Fruit fly (Drosophila melanogaster) whole organism, embryonic: Measurements from ENCODE around the gene CG12194.

Source experiments
- Aef1 ChIP-seq: fragments of 200-800 bp; sonication (Bioruptor generic); IDR thresholded peaks from 3 replicates; pipeline ENCODE4 v1.3.6; 2022; ENCODE audit warnings: missing biosample characterization, missing genetic modification characterization
- Atf6 ChIP-seq: fragments of 200-800 bp; sonication (Bioruptor generic); IDR thresholded peaks from 2 replicates; pipeline ENCODE4 v1.3.6; 2022; ENCODE audit warnings: missing biosample characterization, missing genetic modification characterization
- B-H1 ChIP-seq: fragments of 200-800 bp; sonication (Bioruptor generic); IDR thresholded peaks from 3 replicates; pipeline ENCODE4 v1.3.6; 2022; ENCODE audit warnings: missing biosample characterization, missing genetic modification characterization
- B-H2 ChIP-seq: fragments of 200-800 bp; sonication (Bioruptor generic); optimal IDR thresholded peaks from 2 replicates; lab custom pipeline; 2018; ENCODE audit warnings: missing biosample characterization, mild to moderate bottlenecking, missing genetic modification characterization
- CG10654 ChIP-seq: fragments of 200-800 bp; sonication (Bioruptor generic); optimal IDR thresholded peaks from 2 replicates; lab custom pipeline; 2016; ENCODE audit warnings: missing biosample characterization, missing genetic modification characterization
- CG10959 ChIP-seq: fragments of 200-800 bp; sonication (Bioruptor generic); IDR thresholded peaks from 2 replicates; pipeline ENCODE4 v1.3.6; 2022; ENCODE audit warnings: missing biosample characterization, missing genetic modification characterization
- CG11093 ChIP-seq: fragments of 200-800 bp; sonication (Bioruptor generic); IDR thresholded peaks from 3 replicates; pipeline ENCODE4 v1.3.6; 2022; ENCODE audit warnings: missing biosample characterization, missing genetic modification characterization
- CG11504 ChIP-seq: fragments of 200-800 bp; sonication (Bioruptor generic); optimal IDR thresholded peaks from 3 replicates; lab custom pipeline; 2019; ENCODE audit warnings: missing biosample characterization, mild to moderate bottlenecking, missing genetic modification characterization, moderate library complexity
- CG1233 ChIP-seq: fragments of 200-800 bp; sonication (Bioruptor generic); optimal IDR thresholded peaks from 4 replicates; lab custom pipeline; 2018; ENCODE audit warnings: missing biosample characterization, mild to moderate bottlenecking, missing genetic modification characterization
- CG13775 ChIP-seq: fragments of 200-800 bp; sonication (Bioruptor generic); optimal IDR thresholded peaks from 3 replicates; lab custom pipeline; 2017; ENCODE audit warnings: missing biosample characterization, mild to moderate bottlenecking, missing genetic modification characterization
- CG18599 ChIP-seq: fragments of 200-800 bp; sonication (Bioruptor generic); optimal IDR thresholded peaks from 3 replicates; lab custom pipeline; 2017; ENCODE audit warnings: missing biosample characterization, missing genetic modification characterization, mild to moderate bottlenecking, moderate library complexity, missing genetic modification reagents
- CG2120 ChIP-seq: fragments of 200-800 bp; sonication (Bioruptor generic); optimal IDR thresholded peaks from 3 replicates; lab custom pipeline; 2016; ENCODE audit warnings: missing biosample characterization, missing genetic modification characterization
- CG32532 ChIP-seq: fragments of 200-800 bp; sonication (Bioruptor generic); IDR thresholded peaks from 2 replicates; pipeline ENCODE4 v1.3.6; 2022; ENCODE audit warnings: missing biosample characterization, missing genetic modification characterization
- CG4404 ChIP-seq: fragments of 200-800 bp; sonication (Bioruptor generic); IDR thresholded peaks from 2 replicates; pipeline ENCODE4 v1.3.6; 2022; ENCODE audit warnings: missing biosample characterization, missing genetic modification characterization
- CG4424 ChIP-seq: fragments of 200-800 bp; sonication (Bioruptor generic); optimal IDR thresholded peaks from 3 replicates; lab custom pipeline; 2016; ENCODE audit warnings: missing biosample characterization, missing genetic modification characterization
- CG6175 ChIP-seq: fragments of 200-800 bp; sonication (Bioruptor generic); IDR thresholded peaks from 3 replicates; pipeline ENCODE4 v1.3.6; 2022; ENCODE audit warnings: missing biosample characterization, missing genetic modification characterization
- CG7372 ChIP-seq: fragments of 200-800 bp; sonication (Bioruptor generic); IDR thresholded peaks from 2 replicates; pipeline ENCODE4 v1.3.6; 2022; ENCODE audit warnings: missing biosample characterization, missing genetic modification characterization
- CG9727 ChIP-seq: fragments of 200-800 bp; sonication (Bioruptor generic); optimal IDR thresholded peaks from 3 replicates; lab custom pipeline; 2017; ENCODE audit warnings: missing biosample characterization, mild to moderate bottlenecking, missing genetic modification characterization
- Dip3 ChIP-seq: fragments of 200-800 bp; sonication (Bioruptor generic); optimal IDR thresholded peaks from 3 replicates; lab custom pipeline; 2016; ENCODE audit warnings: missing biosample characterization, missing genetic modification characterization
- E2f1 ChIP-seq: fragments of 200-800 bp; sonication (Bioruptor generic); IDR thresholded peaks from 2 replicates; pipeline ENCODE4 v1.3.6; 2022; ENCODE audit warnings: missing biosample characterization, missing genetic modification characterization
- Fer3 ChIP-seq: fragments of 200-800 bp; sonication (Bioruptor generic); optimal IDR thresholded peaks from 2 replicates; lab custom pipeline; 2018; ENCODE audit warnings: missing biosample characterization, mild to moderate bottlenecking, missing genetic modification characterization, moderate library complexity
- H15 ChIP-seq: fragments of 200-800 bp; sonication (Bioruptor generic); IDR thresholded peaks from 3 replicates; pipeline ENCODE4 v1.3.6; 2022; ENCODE audit warnings: missing biosample characterization, missing genetic modification characterization
- NFAT ChIP-seq: fragments of 200-800 bp; sonication (Bioruptor generic); IDR thresholded peaks from 2 replicates; pipeline ENCODE4 v1.3.6; 2022; ENCODE audit warnings: missing biosample characterization, missing genetic modification characterization
- Rx ChIP-seq: fragments of 200-800 bp; sonication (Bioruptor generic); IDR thresholded peaks from 2 replicates; pipeline ENCODE4 v1.3.6; 2022; ENCODE audit warnings: missing biosample characterization, missing genetic modification characterization
- Xbp1 ChIP-seq: fragments of 200-800 bp; sonication (Bioruptor generic); optimal IDR thresholded peaks from 3 replicates; lab custom pipeline; 2016; ENCODE audit warnings: missing biosample characterization, mild to moderate bottlenecking, missing genetic modification characterization
- Xrp1 ChIP-seq: fragments of 200-800 bp; sonication (Bioruptor generic); IDR thresholded peaks from 2 replicates; pipeline ENCODE4 v1.3.6; 2022; ENCODE audit warnings: missing biosample characterization, missing genetic modification characterization
- ase ChIP-seq: fragments of 200-800 bp; sonication (Bioruptor generic); IDR thresholded peaks from 3 replicates; pipeline ENCODE4 v1.3.6; 2022; ENCODE audit warnings: missing biosample characterization, missing genetic modification characterization
- ash1 ChIP-seq: fragments of 200-800 bp; sonication (Bioruptor generic); optimal IDR thresholded peaks from 2 replicates; lab custom pipeline; 2018; ENCODE audit warnings: missing biosample characterization, mild to moderate bottlenecking, missing genetic modification characterization
- bcd ChIP-seq: fragments of 200-800 bp; sonication (Bioruptor generic); optimal IDR thresholded peaks from 2 replicates; lab custom pipeline; 2017; ENCODE audit warnings: missing biosample characterization, mild to moderate bottlenecking, missing genetic modification characterization
- ci ChIP-seq: fragments of 200-800 bp; sonication (Bioruptor generic); IDR thresholded peaks from 3 replicates; pipeline ENCODE4 v1.3.6; 2022; ENCODE audit warnings: missing biosample characterization, missing genetic modification characterization
- corto ChIP-seq: fragments of 200-800 bp; sonication (Bioruptor generic); optimal IDR thresholded peaks from 2 replicates; lab custom pipeline; 2016; ENCODE audit warnings: missing biosample characterization, mild to moderate bottlenecking, missing genetic modification characterization, moderate library complexity
- cwo ChIP-seq: fragments of 200-800 bp; sonication (Bioruptor generic); optimal IDR thresholded peaks from 3 replicates; lab custom pipeline; 2017; ENCODE audit warnings: missing biosample characterization, missing genetic modification characterization, mild to moderate bottlenecking, moderate library complexity, missing genetic modification reagents
- dmrt99B ChIP-seq: fragments of 200-800 bp; sonication (Bioruptor generic); optimal IDR thresholded peaks from 2 replicates; lab custom pipeline; 2018; ENCODE audit warnings: missing biosample characterization, mild to moderate bottlenecking, missing genetic modification characterization, moderate library complexity
- dysf ChIP-seq: fragments of 200-800 bp; sonication (Bioruptor generic); IDR thresholded peaks from 3 replicates; pipeline ENCODE4 v1.3.6; 2022; ENCODE audit warnings: missing biosample characterization, missing genetic modification characterization
- exex ChIP-seq: fragments of 200-800 bp; sonication (Bioruptor generic); optimal IDR thresholded peaks from 4 replicates; lab custom pipeline; 2018; ENCODE audit warnings: missing biosample characterization, mild to moderate bottlenecking, missing genetic modification characterization, moderate library complexity
- gem ChIP-seq: fragments of 200-800 bp; sonication (Bioruptor generic); optimal IDR thresholded peaks from 2 replicates; lab custom pipeline; 2019; ENCODE audit warnings: missing biosample characterization, mild to moderate bottlenecking, missing genetic modification characterization, moderate library complexity
- grau ChIP-seq: fragments of 200-800 bp; optimal IDR thresholded peaks from 3 replicates; lab custom pipeline; 2019; ENCODE audit warnings: missing biosample characterization, mild to moderate bottlenecking, missing genetic modification characterization, moderate library complexity
- gt ChIP-seq: fragments of 200-800 bp; sonication (Bioruptor generic); IDR thresholded peaks from 2 replicates; pipeline ENCODE4 v1.3.6; 2022; ENCODE audit warnings: missing biosample characterization, missing genetic modification characterization
- jigr1 ChIP-seq: fragments of 200-800 bp; sonication (Bioruptor generic); IDR thresholded peaks from 3 replicates; pipeline ENCODE4 v1.3.6; 2022; ENCODE audit warnings: missing biosample characterization, missing genetic modification characterization
- mam ChIP-seq: fragments of 200-800 bp; sonication (Bioruptor generic); optimal IDR thresholded peaks from 3 replicates; lab custom pipeline; 2016; ENCODE audit warnings: missing biosample characterization, missing genetic modification characterization
- nau ChIP-seq: fragments of 200-800 bp; sonication (Bioruptor generic); optimal IDR thresholded peaks from 3 replicates; lab custom pipeline; 2017; ENCODE audit warnings: missing biosample characterization, mild to moderate bottlenecking, missing genetic modification characterization, missing genetic modification reagents
- phol ChIP-seq: fragments of 200-800 bp; sonication (Bioruptor generic); optimal IDR thresholded peaks from 3 replicates; lab custom pipeline; 2018; ENCODE audit warnings: missing biosample characterization, mild to moderate bottlenecking, missing genetic modification characterization, moderate library complexity
- prd ChIP-seq, 3 experiments: fragments of >200 bp in 2 of 3; fragments of 200-800 bp in 1 of 3; sonication (Bioruptor generic) in 1 of 3; optimal IDR thresholded peaks in 2 of 3; IDR thresholded peaks in 1 of 3; 2 replicates in 2 of 3; 3 replicates in 1 of 3; pipeline versions ENCODE4 v1.3.6 to Lab custom; 2017 to 2022; ENCODE audit warnings: missing biosample characterization in 1 of 3, missing genetic modification characterization in 1 of 3
- row ChIP-seq: fragments of 200-800 bp; sonication (Bioruptor generic); IDR thresholded peaks from 3 replicates; pipeline ENCODE4 v1.3.6; 2022; ENCODE audit warnings: missing biosample characterization, missing genetic modification characterization
- scrt ChIP-seq: fragments of 200-800 bp; sonication (Bioruptor generic); optimal IDR thresholded peaks from 2 replicates; lab custom pipeline; 2018; ENCODE audit warnings: missing biosample characterization, mild to moderate bottlenecking, missing genetic modification characterization, moderate library complexity
- sisA ChIP-seq: fragments of 200-800 bp; sonication (Bioruptor generic); IDR thresholded peaks from 2 replicates; pipeline ENCODE4 v1.3.6; 2022; ENCODE audit warnings: missing biosample characterization, missing genetic modification characterization
- slbo ChIP-seq: fragments of 200-800 bp; sonication (Bioruptor generic); IDR thresholded peaks from 2 replicates; pipeline ENCODE4 v1.3.6; 2022; ENCODE audit warnings: missing biosample characterization, missing genetic modification characterization
- sob ChIP-seq: fragments of 200-800 bp; sonication (Bioruptor generic); IDR thresholded peaks from 2 replicates; pipeline ENCODE4 v1.3.6; 2022; ENCODE audit warnings: missing biosample characterization, missing genetic modification characterization
- stc ChIP-seq: fragments of 200-800 bp; sonication (Bioruptor generic); IDR thresholded peaks from 2 replicates; pipeline ENCODE4 v1.3.6; 2022; ENCODE audit warnings: missing biosample characterization, missing genetic modification characterization
- tap ChIP-seq: fragments of 200-800 bp; optimal IDR thresholded peaks from 3 replicates; lab custom pipeline; 2019; ENCODE audit warnings: missing biosample characterization, mild to moderate bottlenecking, missing genetic modification characterization, moderate library complexity

Gene CG12194

DNA sequence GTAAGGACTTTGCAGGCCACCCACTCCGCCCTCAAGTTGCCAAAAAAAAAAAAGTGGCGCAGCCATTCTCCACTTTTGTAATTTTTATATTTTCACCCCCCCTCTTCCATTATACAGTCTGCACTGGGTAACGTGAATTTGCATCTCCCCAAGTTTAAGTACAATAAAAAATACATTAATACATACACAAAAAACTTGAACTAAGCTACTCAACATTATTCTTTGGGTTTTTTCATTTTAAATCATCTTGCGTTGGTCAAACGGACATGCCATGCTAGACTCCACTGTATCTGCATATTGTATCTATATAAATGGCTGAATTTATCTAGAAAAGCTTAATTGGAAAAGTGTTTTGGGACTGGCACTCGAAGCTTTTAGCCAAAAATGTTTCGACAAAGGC lies 23.4 kb downstream of the CG12194 start (continued):
- TF ChIP-seq CG2120 (GFP tag; lab: Kevin White, UChicago) (peak; percentile 37), Aef1 (GFP tag; lab: Robert Waterston, UW) (peak; percentile 38; the same call in 1 of the 3 replicates), sisA (peak; percentile 58), Dip3 (GFP tag; lab: Kevin White, UChicago) (peak; percentile 23), mam (GFP tag; lab: Kevin White, UChicago) (peak; percentile 57), E2f1 (peak; percentile 50; the same call in 1 of the 2 replicates), Xbp1 (no peak), CG4424 (GFP tag; lab: Kevin White, UChicago) (peak; percentile 22), bcd (GFP tag; lab: Kevin White, UChicago) (peak; percentile 11), CG32532 (GFP tag; lab: Robert Waterston, UW) (peak; percentile 74), exex (no peak), ci (GFP tag; lab: Robert Waterston, UW) (0 out of 3 replicates have a peak, but pooled peaks have one; percentile 46), CG13775 (GFP tag; lab: Kevin White, UChicago) (no peak), CG1233 (GFP tag; lab: Kevin White, UChicago) (peak; percentile 35), scrt (GFP tag; lab: Kevin White, UChicago) (peak; percentile 39), grau (peak; percentile 60), CG6175 (GFP tag; lab: Robert Waterston, UW) (0 out of 3 replicates have a peak, but pooled peaks have one; percentile 37), CG7372 (GFP tag; lab: Robert Waterston, UW) (peak; percentile 51), nau (GFP tag; lab: Kevin White, UChicago) (no peak), gt (no peak), ase (GFP tag; lab: Robert Waterston, UW) (0 out of 3 replicates have a peak, but pooled peaks have one; percentile 39), CG10654 (peak; percentile 4), row (GFP tag; lab: Robert Waterston, UW) (peak; percentile 65), Xrp1 (peak; percentile 66), Atf6 (GFP tag; lab: Robert Waterston, UW) (0 out of 2 replicates have a peak, but pooled peaks have one; percentile 33), corto (GFP tag; lab: Kevin White, UChicago) (no peak), B-H1 (GFP tag; lab: Robert Waterston, UW) (peak; percentile 41; the same call in 2 of the 3 replicates), stc (0 out of 2 replicates have a peak, but pooled peaks have one; percentile 27), sob (GFP tag; lab: Robert Waterston, UW) (0 out of 2 replicates have a peak, but pooled peaks have one; percentile 37), slbo (peak; percentile 65), phol (tag; lab: Kevin White, UChicago) (peak; percentile 42), Fer3 (tag; lab: Kevin White, UChicago) (peak; percentile 63), cwo (GFP tag; lab: Kevin White, UChicago) (peak; percentile 55), dysf (GFP tag; lab: Robert Waterston, UW) (peak; percentile 46; the same call in 1 of the 3 replicates), CG10959 (GFP tag; lab: Robert Waterston, UW) (no peak), CG18599 (GFP tag; lab: Kevin White, UChicago) (peak; percentile 78), CG4404 (GFP tag; lab: Robert Waterston, UW) (peak; percentile 31; the same call in 1 of the 2 replicates), NFAT (peak; percentile 49; the same call in 1 of the 2 replicates), CG11504 (no peak), gem (peak; percentile 47), ash1 (GFP tag; lab: Kevin White, UChicago) (no peak), prd (optimal IDR thresholded peaks at IDR 0.05; lab: Kevin White, UChicago) (no peak), prd (GFP tag; IDR thresholded peaks at IDR 0.05; lab: Robert Waterston, UW) (peak; percentile 76; the same call in 2 of the 3 replicates), CG9727 (GFP tag; lab: Kevin White, UChicago) (peak; percentile 4), H15 (peak; percentile 67; the same call in 2 of the 3 replicates), Rx (GFP tag; lab: Robert Waterston, UW) (peak; percentile 57; the same call in 1 of the 2 replicates), dmrt99B (peak; percentile 65), CG11093 (GFP tag; lab: Robert Waterston, UW) (peak; percentile 36; the same call in 1 of the 3 replicates), B-H2 (GFP tag; lab: Kevin White, UChicago) (no peak), tap (tag; lab: Kevin White, UChicago) (peak; percentile 30), jigr1 (GFP tag; lab: Robert Waterston, UW) (peak; percentile 33; the same call in 1 of the 3 replicates)
